Worm (Caenorhabditis elegans) whole organism, L4/young adult: Measurements from ENCODE around the gene F49F1.10.

Experiments used
- W03F9.2 ChIP-seq: fragments of 150-350 bp; optimal IDR thresholded peaks from 2 replicates; lab custom pipeline; 2014; ENCODE audit warnings: missing biosample characterization, missing genetic modification characterization
- him-1 ChIP-seq: sonication (generic microtip); optimal IDR thresholded peaks from 2 replicates; lab custom pipeline; 2016; ENCODE audit warnings: missing genotype, missing genetic modification reagents, missing genetic modification characterization, missing compliant biosample characterization

DNA sequence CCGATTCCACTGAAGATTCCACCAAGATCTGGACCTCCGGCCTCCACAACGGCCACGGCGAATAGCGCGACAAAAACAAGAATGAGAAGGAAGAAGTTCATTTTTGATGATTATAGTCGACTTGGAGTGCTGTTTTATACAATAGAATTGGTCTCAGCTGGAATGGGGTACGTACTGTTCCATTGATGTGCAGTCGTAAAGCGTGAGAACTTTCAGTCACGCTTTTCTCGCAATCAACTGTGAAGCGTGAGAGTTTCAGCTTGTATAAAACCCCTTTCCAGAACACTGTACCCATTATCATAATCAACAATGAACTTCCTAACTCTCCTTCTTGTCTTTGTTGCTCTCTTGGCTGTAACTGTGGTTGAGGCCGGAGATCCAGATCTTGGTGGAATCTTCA, 23.3 kb downstream of the F49F1.10 start, which contains the start of the genes F49F1.4 and F49F1.2:
- TF ChIP-seq him-1 (tag; lab: Kevin White, UChicago), result no peak
- TF ChIP-seq W03F9.2 (tag; lab: Kevin White, UChicago), result no peak
